Worm (Caenorhabditis elegans) whole organism, mixed stage, embryonic: ENCODE data around the gene R09H3.3.
"Not testable (repeated sequence)": the region's sequence is repeated elsewhere in the genome, so short reads cannot be mapped to it uniquely, and the experiment has no call there.

Experiments used
- lin-13 ChIP-seq: fragments of 150-350 bp; optimal IDR thresholded peaks from 2 replicates; lab custom pipeline; 2014; ENCODE audit warnings: missing biosample characterization, missing genetic modification characterization
- nhr-28 ChIP-seq: fragments of 150-350 bp; optimal IDR thresholded peaks from 2 replicates; lab custom pipeline; 2014; ENCODE audit warnings: missing biosample characterization, missing genetic modification characterization

DNA sequence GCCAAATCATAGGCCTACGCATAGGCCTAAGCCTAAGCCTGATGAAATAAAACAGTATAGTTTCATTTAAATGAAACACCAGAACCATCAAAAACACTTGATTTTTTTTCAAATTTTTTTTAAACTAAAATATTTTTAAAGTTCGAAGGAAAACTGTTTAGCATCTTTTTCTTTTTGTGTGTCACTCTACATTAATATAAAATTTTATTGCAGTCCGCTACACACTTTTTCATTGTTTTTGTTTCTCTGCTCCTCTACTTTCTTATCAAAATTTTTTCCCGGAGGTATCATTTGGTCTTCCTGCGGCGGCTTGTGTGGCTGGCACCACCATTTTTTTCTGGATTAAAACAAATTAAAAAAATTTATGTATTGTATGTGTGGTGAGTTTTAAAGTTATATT lies 18.4 kb upstream of the R09H3.3 start, which contains the start of gene C36C9.11:
- not testable (repeated sequence) for TF ChIP-seq lin-13 (tag; lab: Kevin White, UChicago); nhr-28
